Fruit fly (Drosophila melanogaster) whole organism, wandering third instar larva: ENCODE data around the gene Nhe3.

Experiments
- Abd-B ChIP-seq: fragments of >200 bp; optimal IDR thresholded peaks from 2 replicates; lab custom pipeline; 2017; ENCODE audit warnings: missing biosample characterization, missing genetic modification characterization
- CrebA ChIP-seq: fragments of 200-800 bp; sonication (Bioruptor generic); optimal IDR thresholded peaks from 2 replicates; lab custom pipeline; 2016; ENCODE audit warnings: missing biosample characterization, mild to moderate bottlenecking, missing genetic modification characterization, borderline replicate concordance
- Dif ChIP-seq: fragments of 200-275, 200-300 bp; sonication (Bioruptor generic); optimal IDR thresholded peaks from 2 replicates; lab custom pipeline; 2018; ENCODE audit warnings: missing biosample characterization, missing genetic modification characterization; ENCODE audit not compliant: partially characterized antibody
- GATAd ChIP-seq: sonication (Bioruptor generic); optimal IDR thresholded peaks from 2 replicates; lab custom pipeline; 2016; ENCODE audit warnings: missing biosample characterization, missing genetic modification characterization
- HLH106 ChIP-seq: fragments of 200-800 bp; optimal IDR thresholded peaks from 3 replicates; lab custom pipeline; 2019; ENCODE audit warnings: missing biosample characterization, mild to moderate bottlenecking, missing genetic modification characterization, moderate library complexity
- Hnf4 ChIP-seq: fragments of 200-800 bp; sonication (Bioruptor generic); optimal IDR thresholded peaks from 2 replicates; lab custom pipeline; 2016; ENCODE audit warnings: missing biosample characterization, mild to moderate bottlenecking, missing genetic modification characterization
- Hr83 ChIP-seq: fragments of 200-300 bp; sonication (Bioruptor generic); optimal IDR thresholded peaks from 2 replicates; lab custom pipeline; 2016; ENCODE audit warnings: missing biosample characterization, mild to moderate bottlenecking, missing genetic modification characterization, moderate library complexity; ENCODE audit not compliant: poor library complexity, severe bottlenecking
- Jra ChIP-seq: sonication (Bioruptor generic); optimal IDR thresholded peaks from 2 replicates; lab custom pipeline; 2016; ENCODE audit warnings: missing biosample characterization, missing genetic modification characterization
- Mio ChIP-seq: sonication (Bioruptor generic); optimal IDR thresholded peaks from 2 replicates; lab custom pipeline; 2016; ENCODE audit warnings: missing biosample characterization, missing genetic modification characterization
- Myc ChIP-seq: fragments of >200 bp; optimal IDR thresholded peaks from 2 replicates; lab custom pipeline; 2017
- N ChIP-seq: fragments of >200 bp; optimal IDR thresholded peaks from 2 replicates; lab custom pipeline; 2018; ENCODE audit warnings: missing biosample characterization, missing external identifiers, missing genetic modification characterization
- OdsH ChIP-seq: fragments of 200-800 bp; sonication (Bioruptor generic); optimal IDR thresholded peaks from 2 replicates; lab custom pipeline; 2016; ENCODE audit warnings: missing biosample characterization, mild to moderate bottlenecking, missing genetic modification characterization
- Rel ChIP-seq, 2 experiments: fragments of 200-800 bp; sonication (Bioruptor generic) in 1 of 2; optimal IDR thresholded peaks; 2 replicates in 1 of 2; 3 replicates in 1 of 2; lab custom pipeline; 2016 to 2019; ENCODE audit warnings: mild to moderate bottlenecking in 2 of 2, missing biosample characterization in 2 of 2, missing genetic modification characterization in 2 of 2, moderate library complexity in 1 of 2
- Sp1 ChIP-seq: fragments of 200-800 bp; sonication (Bioruptor generic); optimal IDR thresholded peaks from 3 replicates; lab custom pipeline; 2019; ENCODE audit warnings: missing biosample characterization, mild to moderate bottlenecking, missing genetic modification characterization, moderate library complexity
- Vsx2 ChIP-seq: fragments of 200-300, 225-300 bp; sonication (Bioruptor generic); optimal IDR thresholded peaks from 2 replicates; lab custom pipeline; 2018; ENCODE audit warnings: missing biosample characterization, missing genetic modification characterization; ENCODE audit not compliant: partially characterized antibody
- br ChIP-seq: fragments of 200-800 bp; sonication (Bioruptor generic); optimal IDR thresholded peaks from 2 replicates; lab custom pipeline; 2016; ENCODE audit warnings: missing biosample characterization, missing genetic modification characterization
- brk ChIP-seq: fragments of 200-800 bp; sonication (Bioruptor generic); optimal IDR thresholded peaks from 2 replicates; lab custom pipeline; 2016; ENCODE audit warnings: missing biosample characterization, mild to moderate bottlenecking, missing genetic modification characterization
- dsf ChIP-seq: sonication (Bioruptor generic); optimal IDR thresholded peaks from 2 replicates; lab custom pipeline; 2016; ENCODE audit warnings: missing biosample characterization, missing genetic modification characterization, borderline replicate concordance
- ey ChIP-seq: fragments of 200-800 bp; sonication (Bioruptor generic); optimal IDR thresholded peaks from 2 replicates; lab custom pipeline; 2016; ENCODE audit warnings: missing biosample characterization, missing genetic modification characterization
- fru ChIP-seq: fragments of 200-800 bp; sonication (Bioruptor generic); optimal IDR thresholded peaks from 3 replicates; lab custom pipeline; 2016; ENCODE audit warnings: missing biosample characterization, mild to moderate bottlenecking, missing genetic modification characterization
- h ChIP-seq: fragments of 200-800 bp; sonication (Bioruptor generic); optimal IDR thresholded peaks from 3 replicates; lab custom pipeline; 2016; ENCODE audit warnings: missing biosample characterization, mild to moderate bottlenecking, missing genetic modification characterization
- lola ChIP-seq: fragments of >200 bp; optimal IDR thresholded peaks from 2 replicates; lab custom pipeline; 2017; ENCODE audit warnings: missing biosample characterization, missing genetic modification characterization
- psq ChIP-seq: fragments of 200-800 bp; sonication (Bioruptor generic); optimal IDR thresholded peaks from 3 replicates; lab custom pipeline; 2017; ENCODE audit warnings: missing biosample characterization, mild to moderate bottlenecking, missing genetic modification characterization, moderate library complexity
- rgr ChIP-seq: fragments of 200-800 bp; sonication (Bioruptor generic); optimal IDR thresholded peaks from 3 replicates; lab custom pipeline; 2016; ENCODE audit warnings: missing biosample characterization, mild to moderate bottlenecking, missing genetic modification characterization
- sage ChIP-seq: fragments of 200-800 bp; sonication (Bioruptor generic); optimal IDR thresholded peaks from 2 replicates; lab custom pipeline; 2016; ENCODE audit warnings: missing biosample characterization, mild to moderate bottlenecking, missing genetic modification characterization
- sv ChIP-seq: fragments of 200-800 bp; sonication (Bioruptor generic); optimal IDR thresholded peaks from 3 replicates; lab custom pipeline; 2016; ENCODE audit warnings: missing biosample characterization, missing genetic modification characterization
- woc ChIP-seq: sonication (Bioruptor generic); optimal IDR thresholded peaks from 2 replicates; lab custom pipeline; 2016; ENCODE audit warnings: missing biosample characterization, mild to moderate bottlenecking, missing genetic modification characterization

The Nhe3 gene

dm6 chr2L:6723750-6724503 is 39.8 kb upstream of the Nhe3 start, which contains the start of gene Liprin-alpha:
Gene Liprin-alpha, plus strand, starts transcription at chr2L:6723903.
- peak; percentile 89 for TF ChIP-seq N
- peak; percentile 25 for TF ChIP-seq Abd-B (GFP tag; lab: Kevin White, UChicago)
- TF ChIP-seq OdsH: no peak
- no peak for TF ChIP-seq Jra (GFP tag; lab: Kevin White, UChicago)

dm6 chr2L:6722822-6723749 is 38.9 kb upstream of the Nhe3 start, which contains the start of gene homer:
Gene homer, minus strand, starts transcription at chr2L:6723359.
- peak; percentile 39 for TF ChIP-seq sage (GFP tag; lab: Kevin White, UChicago)
- TF ChIP-seq Vsx2 (GFP tag; lab: Kevin White, UChicago): peak; percentile 82
- peak; percentile 41 for TF ChIP-seq rgr (GFP tag; lab: Kevin White, UChicago)
- TF ChIP-seq Dif (GFP tag; lab: Kevin White, UChicago): no peak
- peak; percentile 13 for TF ChIP-seq br (GFP tag; lab: Kevin White, UChicago)
- peak; percentile 14 for TF ChIP-seq fru (GFP tag; lab: Kevin White, UChicago)
- peak; percentile 48 for TF ChIP-seq Hr83 (GFP tag; lab: Kevin White, UChicago)
- peak; percentile 44 for TF ChIP-seq h
- no peak for TF ChIP-seq lola (GFP tag; lab: Kevin White, UChicago)
- TF ChIP-seq dsf (GFP tag; lab: Kevin White, UChicago): peak; percentile 0
- no peak for TF ChIP-seq Rel (GFP tag; optimal IDR thresholded peaks at IDR 0.05; lab: Kevin White, UChicago)
- no peak for TF ChIP-seq Rel (tag; optimal IDR thresholded peaks at IDR 0.05; lab: Kevin White, UChicago)

dm6 chr2L:6721710-6722109 is 37.5 kb upstream of the Nhe3 start:
- TF ChIP-seq Mio (GFP tag; lab: Kevin White, UChicago): no peak
- no peak for TF ChIP-seq Dif (GFP tag; lab: Kevin White, UChicago)
- TF ChIP-seq fru (GFP tag; lab: Kevin White, UChicago): no peak
- no peak for TF ChIP-seq GATAd (GFP tag; lab: Kevin White, UChicago)
- no peak for TF ChIP-seq N
- TF ChIP-seq brk (GFP tag; lab: Kevin White, UChicago): no peak
- TF ChIP-seq sage (GFP tag; lab: Kevin White, UChicago): no peak
- TF ChIP-seq woc (GFP tag; lab: Kevin White, UChicago): no peak
- TF ChIP-seq Hr83 (GFP tag; lab: Kevin White, UChicago): no peak
- TF ChIP-seq Hnf4: no peak
- TF ChIP-seq ey (GFP tag; lab: Kevin White, UChicago): no peak

dm6 chr2L:6717460-6717859 is 33.3 kb upstream of the Nhe3 start, which contains the start of gene Aatf:
Gene Aatf, plus strand, starts transcription at chr2L:6717625.
- TF ChIP-seq woc (GFP tag; lab: Kevin White, UChicago) (no peak), fru (GFP tag; lab: Kevin White, UChicago) (no peak), Sp1 (GFP tag; lab: Kevin White, UChicago) (no peak), CrebA (GFP tag; lab: Kevin White, UChicago) (no peak)
- TF ChIP-seq, all 38 proteins: peak for 0

dm6 chr2L:6716921-6717320 is 32.8 kb upstream of the Nhe3 start:
- TF ChIP-seq Rel (GFP tag; optimal IDR thresholded peaks at IDR 0.05; lab: Kevin White, UChicago): no peak
- TF ChIP-seq Rel (tag; optimal IDR thresholded peaks at IDR 0.05; lab: Kevin White, UChicago): no peak
- TF ChIP-seq fru (GFP tag; lab: Kevin White, UChicago): no peak
- TF ChIP-seq Vsx2 (GFP tag; lab: Kevin White, UChicago): no peak
- TF ChIP-seq Myc (lab: Kevin White, UChicago): peak; percentile 70
- TF ChIP-seq psq (GFP tag; lab: Kevin White, UChicago): no peak
- no peak for TF ChIP-seq sv (GFP tag; lab: Kevin White, UChicago)
- TF ChIP-seq br (GFP tag; lab: Kevin White, UChicago): no peak
- no peak for TF ChIP-seq HLH106
- no peak for TF ChIP-seq GATAd (GFP tag; lab: Kevin White, UChicago)
- TF ChIP-seq N: peak; percentile 35
